Worm (Caenorhabditis elegans): Measurements from ENCODE around the gene C40A11.6.

ce11 chrII:2094924-2095650 is 50.4 kb downstream of the C40A11.6 start, which contains the start of gene T16A1.2:
- TF ChIP-seq pha-4 (tag; optimal IDR thresholded peaks at IDR 0.05) (no peak), unc-86 (tag; optimal IDR thresholded peaks at IDR 0.05) (no peak)
